Fruit fly (Drosophila melanogaster) whole organism, adult: ENCODE measurements around the gene CG42711.

Experiments
- CG11617 ChIP-seq: fragments of 200-800 bp; sonication (Bioruptor generic); optimal IDR thresholded peaks from 2 replicates; lab custom pipeline; 2017; ENCODE audit warnings: mild to moderate bottlenecking, missing biosample characterization, missing genetic modification reagents, missing genetic modification characterization
- CG14711 ChIP-seq: fragments of 200-800 bp; sonication (Bioruptor generic); optimal IDR thresholded peaks from 2 replicates; lab custom pipeline; 2018; ENCODE audit warnings: missing biosample characterization, mild to moderate bottlenecking, missing genetic modification characterization, moderate library complexity
- CG1620 ChIP-seq: fragments of 200-800 bp; sonication (Bioruptor generic); optimal IDR thresholded peaks from 2 replicates; lab custom pipeline; 2016; ENCODE audit warnings: missing biosample characterization, missing genetic modification characterization
- CG5204 ChIP-seq: fragments of 200-800 bp; sonication (Bioruptor generic); optimal IDR thresholded peaks from 2 replicates; lab custom pipeline; 2016; ENCODE audit warnings: missing biosample characterization, missing genetic modification characterization
- CG7045 ChIP-seq: fragments of 200-800 bp; sonication (Bioruptor generic); optimal IDR thresholded peaks from 2 replicates; lab custom pipeline; 2017; ENCODE audit warnings: missing biosample characterization, mild to moderate bottlenecking, missing genetic modification characterization
- CG7101 ChIP-seq: fragments of 200-800 bp; sonication (Bioruptor generic); optimal IDR thresholded peaks from 2 replicates; lab custom pipeline; 2018; ENCODE audit warnings: missing biosample characterization, mild to moderate bottlenecking, missing genetic modification characterization, moderate library complexity
- Crg-1 ChIP-seq: fragments of 200-800 bp; sonication (Bioruptor generic); optimal IDR thresholded peaks from 2 replicates; lab custom pipeline; 2016; ENCODE audit warnings: missing biosample characterization, missing genetic modification characterization
- bab1 ChIP-seq: fragments of 200-800 bp; sonication (Bioruptor generic); optimal IDR thresholded peaks from 3 replicates; lab custom pipeline; 2019; ENCODE audit warnings: missing biosample characterization, mild to moderate bottlenecking, missing genetic modification characterization, moderate library complexity
- kay ChIP-seq: fragments of 200-800 bp; sonication (Bioruptor generic); peaks from one replicate; lab custom pipeline; 2016; ENCODE audit warnings: missing biosample characterization, missing genetic modification characterization, borderline replicate concordance
- ovo ChIP-seq: fragments of 200-800 bp; sonication (Bioruptor generic); optimal IDR thresholded peaks from 2 replicates; lab custom pipeline; 2016; ENCODE audit warnings: missing biosample characterization, missing genetic modification characterization
- toe ChIP-seq: fragments of 200-800 bp; sonication (Bioruptor generic); optimal IDR thresholded peaks from 2 replicates; lab custom pipeline; 2016; ENCODE audit warnings: missing biosample characterization, missing genetic modification characterization

DNA sequence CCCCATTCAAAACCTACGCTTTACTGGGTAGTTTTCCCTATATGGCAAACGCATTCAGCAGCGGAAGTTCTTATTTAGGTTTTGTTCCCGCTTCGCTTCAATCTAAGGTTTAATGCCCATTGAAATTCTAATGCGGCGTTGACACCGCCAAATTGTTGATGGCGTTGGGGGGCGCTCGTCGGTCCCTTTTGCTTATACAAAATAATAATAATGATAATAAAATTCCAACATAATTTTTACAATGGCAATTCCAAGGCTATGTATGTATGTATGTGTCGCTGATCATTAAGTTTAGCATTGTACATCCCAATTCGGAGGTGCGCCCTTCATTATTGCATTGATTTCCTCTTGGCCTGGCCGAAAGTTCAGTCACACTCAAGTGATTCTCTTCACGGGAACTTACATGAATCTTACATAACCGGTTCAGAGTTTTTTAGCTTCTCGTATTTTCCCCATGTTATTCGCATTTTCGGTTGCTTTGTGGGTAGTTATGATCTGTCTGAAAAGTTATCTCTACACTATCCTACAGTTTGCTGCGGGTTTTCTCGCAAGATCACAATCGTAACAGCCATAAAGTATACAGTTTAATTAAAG, 47.0 kb downstream of the CG42711 start:
- no peak for TF ChIP-seq Crg-1 (GFP tag; lab: Kevin White, UChicago)
- no peak for TF ChIP-seq CG5204 (GFP tag; lab: Kevin White, UChicago)
- no peak for TF ChIP-seq kay (GFP tag; lab: Kevin White, UChicago)
- no peak for TF ChIP-seq ovo (GFP tag; lab: Kevin White, UChicago)
- no peak for TF ChIP-seq CG1620 (GFP tag; lab: Kevin White, UChicago)
- no peak for TF ChIP-seq toe
- no peak for TF ChIP-seq bab1 (GFP tag; lab: Kevin White, UChicago)
- no peak for TF ChIP-seq CG11617 (GFP tag; lab: Kevin White, UChicago)
- no peak for TF ChIP-seq CG7045 (GFP tag; lab: Kevin White, UChicago)
- TF ChIP-seq CG14711 (tag; lab: Kevin White, UChicago), result no peak
- no peak for TF ChIP-seq CG7101
